Fruit fly (Drosophila melanogaster) whole organism, embryonic: ENCODE results near the gene CG17801.
A peak's percentile ranks its signal among the peaks of the same experiment; 100 is the strongest.

Experiments used
- CG1024 ChIP-seq: fragments of 200-800 bp; sonication (Bioruptor generic); IDR thresholded peaks from 2 replicates; pipeline ENCODE4 v1.3.6; 2022; ENCODE audit warnings: missing biosample characterization, missing genetic modification characterization
- CG10431 ChIP-seq: fragments of 200-800 bp; sonication (Bioruptor generic); optimal IDR thresholded peaks from 3 replicates; lab custom pipeline; 2018; ENCODE audit warnings: missing biosample characterization, mild to moderate bottlenecking, missing genetic modification characterization
- CG12219 ChIP-seq: fragments of 200-800 bp; sonication (Bioruptor generic); optimal IDR thresholded peaks from 3 replicates; lab custom pipeline; 2018; ENCODE audit warnings: missing biosample characterization, mild to moderate bottlenecking, missing genetic modification characterization
- CG13424 ChIP-seq: fragments of 200-800 bp; sonication (Bioruptor generic); optimal IDR thresholded peaks from 2 replicates; lab custom pipeline; 2019; ENCODE audit warnings: missing biosample characterization, mild to moderate bottlenecking, missing genetic modification characterization, moderate library complexity
- CG13775 ChIP-seq: fragments of 200-800 bp; sonication (Bioruptor generic); optimal IDR thresholded peaks from 3 replicates; lab custom pipeline; 2017; ENCODE audit warnings: missing biosample characterization, mild to moderate bottlenecking, missing genetic modification characterization
- CG14710 ChIP-seq: fragments of 200-800 bp; sonication (Bioruptor generic); optimal IDR thresholded peaks from 3 replicates; lab custom pipeline; 2019; ENCODE audit warnings: missing biosample characterization, mild to moderate bottlenecking, missing genetic modification characterization, moderate library complexity
- CG16815 ChIP-seq: fragments of 200-800 bp; sonication (Bioruptor generic); optimal IDR thresholded peaks from 3 replicates; lab custom pipeline; 2017; ENCODE audit warnings: missing biosample characterization, mild to moderate bottlenecking, missing genetic modification characterization
- CG17612 ChIP-seq: fragments of 200-800 bp; sonication (Bioruptor generic); IDR thresholded peaks from 2 replicates; pipeline ENCODE4 v1.3.6; 2022; ENCODE audit warnings: missing biosample characterization, missing genetic modification characterization
- CG18262 ChIP-seq: fragments of 200-800 bp; optimal IDR thresholded peaks from 3 replicates; lab custom pipeline; 2019; ENCODE audit warnings: missing biosample characterization, mild to moderate bottlenecking, missing genetic modification characterization, moderate library complexity
- CG2129 ChIP-seq: fragments of 200-800 bp; sonication (Bioruptor generic); IDR thresholded peaks from 2 replicates; pipeline ENCODE4 v1.3.6; 2022; ENCODE audit warnings: missing biosample characterization, missing genetic modification characterization; ENCODE audit not compliant: partially characterized antibody
- CG30403 ChIP-seq: fragments of 200-800 bp; sonication (Bioruptor generic); optimal IDR thresholded peaks from 3 replicates; lab custom pipeline; 2016; ENCODE audit warnings: missing biosample characterization, missing genetic modification characterization
- CG3726 ChIP-seq: fragments of 200-800 bp; sonication (Bioruptor generic); IDR thresholded peaks from 3 replicates; pipeline ENCODE4, ENCODE4 v1.3.6; 2022; ENCODE audit warnings: missing biosample characterization, missing genetic modification characterization
- CG6272 ChIP-seq: fragments of 200-800 bp; sonication (Bioruptor generic); IDR thresholded peaks from 2 replicates; pipeline ENCODE4 v1.3.6; 2022; ENCODE audit warnings: missing biosample characterization, missing genetic modification characterization
- CG6791 ChIP-seq: fragments of 200-800 bp; sonication (Bioruptor generic); IDR thresholded peaks from 3 replicates; pipeline ENCODE4 v1.3.6; 2022; ENCODE audit warnings: missing biosample characterization, missing genetic modification characterization; ENCODE audit not compliant: partially characterized antibody
- CG9727 ChIP-seq: fragments of 200-800 bp; sonication (Bioruptor generic); optimal IDR thresholded peaks from 3 replicates; lab custom pipeline; 2017; ENCODE audit warnings: missing biosample characterization, mild to moderate bottlenecking, missing genetic modification characterization
- CG9876 ChIP-seq: fragments of 200-800 bp; sonication (Bioruptor generic); optimal IDR thresholded peaks from 2 replicates; lab custom pipeline; 2016; ENCODE audit warnings: missing biosample characterization, missing genetic modification characterization
- Dip3 ChIP-seq: fragments of 200-800 bp; sonication (Bioruptor generic); optimal IDR thresholded peaks from 3 replicates; lab custom pipeline; 2016; ENCODE audit warnings: missing biosample characterization, missing genetic modification characterization
- E2f2 ChIP-seq: fragments of 200-800 bp; sonication (Bioruptor generic); IDR thresholded peaks from 2 replicates; pipeline ENCODE4 v1.3.6; 2022; ENCODE audit warnings: missing biosample characterization, missing genetic modification characterization
- Eip74EF ChIP-seq, 2 experiments: fragments of 200-800 bp in 1 of 2; fragments of >200 bp in 1 of 2; sonication (Bioruptor generic) in 1 of 2; optimal IDR thresholded peaks; 2 replicates each; lab custom pipeline; 2017 to 2019; ENCODE audit warnings: missing biosample characterization in 2 of 2, missing genetic modification characterization in 2 of 2, mild to moderate bottlenecking in 1 of 2, moderate library complexity in 1 of 2
- H2.0 ChIP-seq: fragments of 200-800 bp; sonication (Bioruptor generic); IDR thresholded peaks from 2 replicates; pipeline ENCODE4 v1.3.6; 2022; ENCODE audit warnings: missing biosample characterization, missing genetic modification characterization
- HLH3B ChIP-seq: fragments of 200-800 bp; sonication (Bioruptor generic); IDR thresholded peaks from 2 replicates; pipeline ENCODE4 v1.3.6; 2022; ENCODE audit warnings: missing biosample characterization, missing genetic modification characterization
- HLH54F ChIP-seq: fragments of 200-800 bp; sonication (Bioruptor generic); optimal IDR thresholded peaks from 3 replicates; lab custom pipeline; 2016; ENCODE audit warnings: missing biosample characterization, missing genetic modification characterization
- HmgZ ChIP-seq: fragments of 200-800 bp; sonication (Bioruptor generic); optimal IDR thresholded peaks from 2 replicates; lab custom pipeline; 2018; ENCODE audit warnings: missing biosample characterization, mild to moderate bottlenecking, missing genetic modification characterization
- Lim3 ChIP-seq: fragments of 200-800 bp; sonication (Bioruptor generic); IDR thresholded peaks from 2 replicates; pipeline ENCODE4 v1.3.6; 2022; ENCODE audit warnings: missing biosample characterization, missing genetic modification characterization
- MBD-R2 ChIP-seq: fragments of 200-800 bp; sonication (Bioruptor generic); IDR thresholded peaks from 2 replicates; pipeline ENCODE4 v1.3.6; 2022; ENCODE audit warnings: missing biosample characterization, missing genetic modification characterization
- MESR4 ChIP-seq: fragments of 200-800 bp; sonication (Bioruptor generic); optimal IDR thresholded peaks from 2 replicates; lab custom pipeline; 2018; ENCODE audit warnings: missing biosample characterization, mild to moderate bottlenecking, missing genetic modification characterization, moderate library complexity
- Mes4 ChIP-seq: fragments of 200-800 bp; sonication (Bioruptor generic); optimal IDR thresholded peaks from 2 replicates; lab custom pipeline; 2016; ENCODE audit warnings: missing biosample characterization, missing genetic modification characterization
- Poxn ChIP-seq: fragments of 200-800 bp; sonication (Bioruptor generic); IDR thresholded peaks from 2 replicates; pipeline ENCODE4 v1.3.6; 2022; ENCODE audit warnings: missing biosample characterization, missing genetic modification characterization
- Ptx1 ChIP-seq: fragments of 200-800 bp; sonication (Bioruptor generic); IDR thresholded peaks from 2 replicates; pipeline ENCODE4 v1.3.6; 2022; ENCODE audit warnings: missing biosample characterization, missing genetic modification characterization
- Ravus ChIP-seq: fragments of 200-800 bp; sonication (Bioruptor generic); IDR thresholded peaks from 2 replicates; pipeline ENCODE4 v1.3.6; 2022; ENCODE audit warnings: missing biosample characterization, missing genetic modification characterization
- Rx ChIP-seq: fragments of 200-800 bp; sonication (Bioruptor generic); IDR thresholded peaks from 2 replicates; pipeline ENCODE4 v1.3.6; 2022; ENCODE audit warnings: missing biosample characterization, missing genetic modification characterization
- Sin3A ChIP-seq: fragments of >200 bp; optimal IDR thresholded peaks from 2 replicates; lab custom pipeline; 2018
- Spps ChIP-seq: fragments of 200-800 bp; sonication (Bioruptor generic); optimal IDR thresholded peaks from 2 replicates; lab custom pipeline; 2018; ENCODE audit warnings: missing biosample characterization, mild to moderate bottlenecking, missing genetic modification characterization
- Xbp1 ChIP-seq: fragments of 200-800 bp; sonication (Bioruptor generic); optimal IDR thresholded peaks from 3 replicates; lab custom pipeline; 2016; ENCODE audit warnings: missing biosample characterization, mild to moderate bottlenecking, missing genetic modification characterization
- amos ChIP-seq: fragments of 200-800 bp; sonication (Bioruptor generic); IDR thresholded peaks from 2 replicates; pipeline ENCODE4 v1.3.6; 2022; ENCODE audit warnings: missing biosample characterization, missing genetic modification characterization; ENCODE audit not compliant: partially characterized antibody
- aop ChIP-seq: fragments of 200-800 bp; sonication (Bioruptor generic); IDR thresholded peaks from 2 replicates; pipeline ENCODE4 v1.3.6; 2022; ENCODE audit warnings: missing biosample characterization, missing genetic modification characterization
- ato ChIP-seq: fragments of 200-800 bp; sonication (Bioruptor generic); IDR thresholded peaks from 2 replicates; pipeline ENCODE4 v1.3.6; 2022; ENCODE audit warnings: missing biosample characterization, missing genetic modification characterization; ENCODE audit not compliant: partially characterized antibody
- chinmo ChIP-seq: fragments of 200-800 bp; sonication (Bioruptor generic); IDR thresholded peaks from 4 replicates; pipeline ENCODE4 v1.3.6; 2022; ENCODE audit warnings: missing biosample characterization, missing genetic modification characterization; ENCODE audit not compliant: partially characterized antibody
- gsb-n ChIP-seq: fragments of 200-800 bp; sonication (Bioruptor generic); optimal IDR thresholded peaks from 3 replicates; lab custom pipeline; 2018; ENCODE audit warnings: missing biosample characterization, mild to moderate bottlenecking, missing genetic modification characterization
- inv ChIP-seq: fragments of 200-800 bp; sonication (Bioruptor generic); IDR thresholded peaks from 2 replicates; pipeline ENCODE4 v1.3.6; 2022; ENCODE audit warnings: missing biosample characterization, missing genetic modification characterization; ENCODE audit not compliant: partially characterized antibody
- jing ChIP-seq: fragments of 200-800 bp; sonication (Bioruptor generic); optimal IDR thresholded peaks from 2 replicates; lab custom pipeline; 2018; ENCODE audit warnings: missing biosample characterization, mild to moderate bottlenecking, missing genetic modification characterization
- pho ChIP-seq: fragments of 200-800 bp; sonication (Bioruptor generic); optimal IDR thresholded peaks from 2 replicates; lab custom pipeline; 2016; ENCODE audit warnings: missing biosample characterization, missing genetic modification characterization
- phol ChIP-seq: fragments of 200-800 bp; sonication (Bioruptor generic); optimal IDR thresholded peaks from 3 replicates; lab custom pipeline; 2018; ENCODE audit warnings: missing biosample characterization, mild to moderate bottlenecking, missing genetic modification characterization, moderate library complexity
- pita ChIP-seq: fragments of 200-800 bp; sonication (Bioruptor generic); optimal IDR thresholded peaks from 2 replicates; lab custom pipeline; 2017; ENCODE audit warnings: missing biosample characterization, mild to moderate bottlenecking, missing genetic modification characterization
- rib ChIP-seq: fragments of 200-800 bp; sonication (Bioruptor generic); IDR thresholded peaks from 2 replicates; pipeline ENCODE4 v1.3.6; 2022; ENCODE audit warnings: missing biosample characterization, missing genetic modification characterization
- sim ChIP-seq: fragments of 200-800 bp; sonication (Bioruptor generic); IDR thresholded peaks from 2 replicates; pipeline ENCODE4 v1.3.6; 2022; ENCODE audit warnings: missing biosample characterization, missing genetic modification characterization
- sima ChIP-seq: fragments of 200-800 bp; sonication (Bioruptor generic); optimal IDR thresholded peaks from 2 replicates; lab custom pipeline; 2016; ENCODE audit warnings: missing biosample characterization, missing genetic modification characterization
- wek ChIP-seq: fragments of 200-800 bp; sonication (Bioruptor generic); optimal IDR thresholded peaks from 3 replicates; lab custom pipeline; 2018; ENCODE audit warnings: missing biosample characterization, mild to moderate bottlenecking, missing genetic modification characterization, moderate library complexity
- wor ChIP-seq: fragments of 200-800 bp; sonication (Bioruptor generic); IDR thresholded peaks from 2 replicates; pipeline ENCODE4 v1.3.6; 2022; ENCODE audit warnings: missing biosample characterization, missing genetic modification characterization

Gene CG17801

DNA sequence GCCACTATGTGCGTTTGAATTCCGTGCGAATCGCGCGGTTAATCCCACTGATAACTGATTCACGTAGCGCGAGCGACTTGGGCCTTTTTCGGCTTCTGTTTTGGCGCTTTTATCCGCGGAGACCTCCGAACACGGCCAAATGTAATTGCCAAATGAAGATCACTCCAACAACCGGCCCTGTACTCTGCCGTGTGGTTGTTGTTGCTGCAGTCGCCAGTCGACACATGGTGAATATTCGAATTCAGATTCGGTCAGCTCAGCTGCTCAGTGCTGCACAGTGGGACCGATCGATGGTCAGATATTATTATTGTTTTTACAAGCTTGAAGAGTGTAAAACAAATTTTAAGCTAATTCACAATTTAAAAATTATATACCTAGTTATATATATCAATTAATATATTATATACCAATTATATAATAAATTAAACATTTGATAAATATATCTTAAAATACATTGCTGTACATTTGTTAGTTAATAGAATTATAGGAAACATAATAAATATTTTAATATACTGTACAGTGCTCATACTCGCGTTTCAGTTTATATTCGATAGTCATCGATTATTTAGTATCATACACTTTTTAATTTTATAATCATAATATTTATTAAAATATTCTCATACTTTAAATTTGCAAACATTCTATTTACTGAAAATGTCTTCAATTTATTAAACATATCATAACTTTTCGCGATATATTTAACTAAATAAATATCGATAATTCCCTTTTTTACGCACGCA is 12.4 kb downstream of the CG17801 start, which contains the start of gene CG43102:
TSS of gene CG43102 (minus strand) at position 156 of the 740 bp plus-strand sequence.
- peak; percentile 70 for TF ChIP-seq CG13424 (tag; lab: Kevin White, UChicago)
- TF ChIP-seq pho (GFP tag; lab: Kevin White, UChicago) = peak; percentile 16
- TF ChIP-seq wor = no peak
- 0 out of 2 replicates have a peak, but pooled peaks have one; percentile 38 for TF ChIP-seq CG17612 (GFP tag; lab: Robert Waterston, UW)
- TF ChIP-seq CG10431 = peak; percentile 22
- TF ChIP-seq HLH54F (GFP tag; lab: Kevin White, UChicago) = peak; percentile 15
- peak; percentile 80 for TF ChIP-seq CG14710 (tag; lab: Kevin White, UChicago)
- TF ChIP-seq Ravus (GFP tag; lab: Robert Waterston, UW) = no peak; the same call in 1 of the 2 replicates
- peak; percentile 73 for TF ChIP-seq Xbp1 (GFP tag; lab: Kevin White, UChicago)
- TF ChIP-seq aop (GFP tag; lab: Robert Waterston, UW) = 0 out of 2 replicates have a peak, but pooled peaks have one; percentile 6
- TF ChIP-seq ato (GFP tag; lab: Robert Waterston, UW) = peak; percentile 56; the same call in 1 of the 2 replicates
- TF ChIP-seq inv (GFP tag; lab: Robert Waterston, UW) = peak; percentile 55
- peak; percentile 79 for TF ChIP-seq Ptx1 (GFP tag; lab: Robert Waterston, UW)
- no peak for TF ChIP-seq Mes4 (GFP tag; lab: Kevin White, UChicago)
- TF ChIP-seq pita (GFP tag; lab: Kevin White, UChicago) = no peak
- TF ChIP-seq rib (GFP tag; lab: Robert Waterston, UW) = no peak; the same call in none of the 2 replicates
- peak; percentile 49; the same call in 2 of the 3 replicates for TF ChIP-seq CG6791 (GFP tag; lab: Robert Waterston, UW)
- no peak for TF ChIP-seq Lim3
- peak; percentile 72 for TF ChIP-seq CG18262 (tag; lab: Kevin White, UChicago)
- TF ChIP-seq CG12219 (GFP tag; lab: Kevin White, UChicago) = peak; percentile 33
- peak; percentile 70 for TF ChIP-seq E2f2 (GFP tag; lab: Robert Waterston, UW)
- TF ChIP-seq CG6272 = peak; percentile 29
- TF ChIP-seq amos = peak; percentile 66
- TF ChIP-seq chinmo (GFP tag; lab: Robert Waterston, UW) = peak; percentile 81; the same call in 3 of the 4 replicates
- TF ChIP-seq sim (GFP tag; lab: Robert Waterston, UW) = no peak
- peak; percentile 10; the same call in 1 of the 2 replicates for TF ChIP-seq Rx
- TF ChIP-seq HLH3B (GFP tag; lab: Robert Waterston, UW) = peak; percentile 74
- TF ChIP-seq CG13775 (GFP tag; lab: Kevin White, UChicago) = peak; percentile 40
- TF ChIP-seq MESR4 (GFP tag; lab: Kevin White, UChicago) = peak; percentile 31
- TF ChIP-seq wek (GFP tag; lab: Kevin White, UChicago) = peak; percentile 58
- peak; percentile 62; the same call in 1 of the 2 replicates for TF ChIP-seq CG2129 (GFP tag; lab: Robert Waterston, UW)
- peak; percentile 59 for TF ChIP-seq CG9727 (GFP tag; lab: Kevin White, UChicago)
- TF ChIP-seq Spps (tag; lab: Kevin White, UChicago) = no peak
- peak; percentile 60 for TF ChIP-seq gsb-n (tag; lab: Kevin White, UChicago)
- TF ChIP-seq sima (GFP tag; lab: Kevin White, UChicago) = no peak
- no peak for TF ChIP-seq jing (GFP tag; lab: Kevin White, UChicago)
- TF ChIP-seq Dip3 = peak; percentile 52
- no peak for TF ChIP-seq Poxn
- peak in 1 of 2 experiments; percentile 36 for TF ChIP-seq Eip74EF (GFP tag; optimal IDR thresholded peaks at IDR 0.05; lab: Kevin White, UChicago)
- peak; percentile 61 for TF ChIP-seq CG30403 (GFP tag; lab: Kevin White, UChicago)
- TF ChIP-seq CG3726 (GFP tag; lab: Robert Waterston, UW) = peak; percentile 43; the same call in 1 of the 3 replicates
- TF ChIP-seq CG9876 (GFP tag; lab: Kevin White, UChicago) = peak; percentile 10
- TF ChIP-seq MBD-R2 (GFP tag; lab: Robert Waterston, UW) = peak; percentile 53
- peak; percentile 2 for TF ChIP-seq CG16815 (GFP tag; lab: Kevin White, UChicago)
- peak; percentile 62 for TF ChIP-seq HmgZ (tag; lab: Kevin White, UChicago)
- peak; percentile 53 for TF ChIP-seq phol (tag; lab: Kevin White, UChicago)
- TF ChIP-seq H2.0 (GFP tag; lab: Robert Waterston, UW) = peak; percentile 60
- peak; percentile 48 for TF ChIP-seq CG1024 (GFP tag; lab: Robert Waterston, UW)
- no peak for TF ChIP-seq Sin3A (lab: Kevin White, UChicago)
